Worm (Caenorhabditis elegans): ENCODE results near the gene nipa-1.

The nipa-1 gene

DNA sequence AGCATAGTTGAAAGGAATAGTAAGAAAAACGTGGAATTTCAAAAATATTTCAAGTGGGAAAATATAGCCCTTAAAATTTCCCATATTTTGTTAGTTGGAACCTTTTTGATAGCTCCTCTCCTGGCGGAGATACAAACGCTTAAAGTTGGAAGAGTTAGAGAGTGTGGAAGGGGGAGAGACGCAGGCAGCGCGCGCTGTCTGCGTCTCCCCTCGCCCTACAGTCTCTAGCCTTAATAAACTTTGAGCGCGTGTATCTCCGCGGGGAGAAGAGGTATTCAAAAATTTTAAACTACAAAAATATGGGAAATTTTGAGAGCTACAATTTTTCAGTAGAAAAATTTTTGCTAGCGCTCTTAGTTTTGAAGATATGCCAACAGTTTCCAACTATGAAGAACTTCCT lies 62.4 kb downstream of the nipa-1 start:
- no peak for TF ChIP-seq F13H6.1 (tag; optimal IDR thresholded peaks at IDR 0.05)
- no peak for TF ChIP-seq elt-1 (tag; optimal IDR thresholded peaks at IDR 0.05)
- TF ChIP-seq nhr-129 (tag; optimal IDR thresholded peaks at IDR 0.05), result no peak
- no peak for TF ChIP-seq blmp-1 (tag; optimal IDR thresholded peaks at IDR 0.05; ENCODE audit: insufficient read depth)
- no peak for TF ChIP-seq alr-1 (tag; optimal IDR thresholded peaks at IDR 0.05)
- TF ChIP-seq nhr-12 (tag; optimal IDR thresholded peaks at IDR 0.05), result no peak
- no peak for TF ChIP-seq snpc-4 (tag; optimal IDR thresholded peaks at IDR 0.05)
- TF ChIP-seq sem-4 (tag; optimal IDR thresholded peaks at IDR 0.05), result no peak
- TF ChIP-seq lin-13 (GFP tag; optimal IDR thresholded peaks at IDR 0.05), result no peak

DNA sequence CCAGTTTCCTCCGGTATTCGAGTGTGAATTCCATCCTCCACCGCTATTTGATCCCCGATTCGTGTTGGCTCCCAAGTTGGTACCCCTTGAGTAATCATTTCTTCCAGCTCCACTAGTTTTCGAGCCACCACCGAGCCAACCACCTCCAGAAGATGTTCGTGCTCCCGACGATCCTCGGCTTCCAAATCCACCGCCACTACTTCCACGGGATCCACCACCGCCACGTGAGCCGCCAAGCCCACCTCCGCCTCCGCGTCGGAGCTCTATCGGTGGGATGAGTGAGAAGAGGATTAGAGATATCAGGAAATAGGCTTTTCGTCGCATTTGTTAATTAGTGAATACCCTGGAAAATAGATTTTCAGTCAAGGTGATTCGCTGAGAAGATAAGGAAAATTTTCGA lies 62.9 kb downstream of the nipa-1 start, which contains the start of gene H06I04.6:
H06I04.6 (minus strand) TSS at position 345 of the 400 bp plus-strand sequence.
- TF ChIP-seq nhr-10 (tag; optimal IDR thresholded peaks at IDR 0.05), result no peak
- no peak for TF ChIP-seq unc-39 (tag; optimal IDR thresholded peaks at IDR 0.05)
- no peak for TF ChIP-seq F13H6.1 (tag; optimal IDR thresholded peaks at IDR 0.05)
- TF ChIP-seq unc-55 (GFP tag; optimal IDR thresholded peaks at IDR 0.05), result no peak
- TF ChIP-seq aly-2 (tag; optimal IDR thresholded peaks at IDR 0.05), result no peak
- no peak for TF ChIP-seq nhr-6 (tag; optimal IDR thresholded peaks at IDR 0.05)
- no peak for TF ChIP-seq mbf-1 (tag; optimal IDR thresholded peaks at IDR 0.05)

DNA sequence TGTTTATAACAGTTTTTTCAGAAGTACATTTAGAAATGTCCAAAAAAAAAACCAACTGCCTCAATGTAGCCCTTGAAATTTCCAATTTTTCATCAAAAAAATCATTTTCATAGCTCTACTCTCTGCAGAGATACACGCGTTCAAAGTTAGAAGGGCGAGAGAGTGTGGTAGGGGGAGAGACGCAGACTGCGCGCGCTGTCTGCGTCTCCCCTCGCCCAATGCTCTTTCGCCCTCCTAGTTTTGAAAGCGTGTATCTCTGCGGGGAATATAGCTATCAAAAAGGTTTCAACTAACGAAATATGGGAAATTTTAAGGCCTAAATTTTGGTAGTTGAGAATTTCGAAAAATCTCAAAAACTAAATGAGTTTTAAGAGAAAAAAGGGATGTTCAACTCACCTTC lies 63.4 kb downstream of the nipa-1 start:
- TF ChIP-seq nhr-10 (tag; optimal IDR thresholded peaks at IDR 0.05), result no peak
- TF ChIP-seq snpc-4 (tag; optimal IDR thresholded peaks at IDR 0.05), result no peak
- no peak for TF ChIP-seq skn-1 (tag; optimal IDR thresholded peaks at IDR 0.05)

DNA sequence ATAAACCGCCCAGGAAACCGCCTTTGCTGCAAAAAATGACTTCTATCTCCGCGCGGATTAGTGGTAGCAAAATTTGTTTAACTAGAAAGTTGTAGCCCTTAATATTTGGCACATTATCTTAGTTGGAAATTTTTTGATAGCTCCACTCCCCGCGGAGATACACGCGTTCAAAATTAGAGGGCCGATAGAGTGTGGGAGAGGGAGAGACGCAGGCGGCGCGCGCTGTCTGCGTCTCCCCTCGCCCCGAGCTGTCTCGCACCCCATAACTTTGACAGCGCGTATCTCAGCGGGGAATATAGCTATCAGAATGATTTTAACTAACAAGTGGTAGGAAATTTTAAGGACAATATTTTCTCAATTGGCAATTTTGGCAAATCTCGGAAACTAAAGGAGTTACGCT lies 63.8 kb downstream of the nipa-1 start:
- TF ChIP-seq nhr-129 (tag; optimal IDR thresholded peaks at IDR 0.05) (no peak), skn-1 (tag; optimal IDR thresholded peaks at IDR 0.05) (no peak), unc-55 (GFP tag; optimal IDR thresholded peaks at IDR 0.05) (no peak), alr-1 (tag; optimal IDR thresholded peaks at IDR 0.05) (no peak), lsy-2 (tag; optimal IDR thresholded peaks at IDR 0.05) (no peak), egl-27 (tag; optimal IDR thresholded peaks at IDR 0.05) (no peak), ztf-11 (tag; optimal IDR thresholded peaks at IDR 0.05) (no peak), nhr-237 (tag; optimal IDR thresholded peaks at IDR 0.05) (no peak), crh-2 (tag; optimal IDR thresholded peaks at IDR 0.05) (no peak)
